Worm (Caenorhabditis elegans) whole organism, late embryonic: ENCODE measurements around the gene T25B9.9.
A peak's percentile ranks its signal among the peaks of the same experiment; 100 is the strongest.

Source experiments
- C08G9.2 ChIP-seq: sonication (generic microtip); optimal IDR thresholded peaks from 2 replicates; lab custom pipeline; 2016; ENCODE audit warnings: mild to moderate bottlenecking, missing genetic modification characterization, moderate library complexity, missing compliant biosample characterization
- C38D4.7 ChIP-seq: fragments of 200-800 bp; sonication (Bioruptor generic); optimal IDR thresholded peaks from 2 replicates; lab custom pipeline; 2018; ENCODE audit warnings: mild to moderate bottlenecking, missing genetic modification characterization, moderate library complexity, missing compliant biosample characterization
- F13H6.1 ChIP-seq: sonication (generic microtip); optimal IDR thresholded peaks from 2 replicates; lab custom pipeline; 2016; ENCODE audit warnings: missing genetic modification characterization, missing compliant biosample characterization
- K02D7.2 ChIP-seq: sonication (generic microtip); optimal IDR thresholded peaks from 2 replicates; lab custom pipeline; 2017; ENCODE audit warnings: mild to moderate bottlenecking, missing genetic modification characterization, missing compliant biosample characterization
- K09A11.1 ChIP-seq: sonication (generic microtip); optimal IDR thresholded peaks from 2 replicates; lab custom pipeline; 2017; ENCODE audit warnings: antibody characterized with exemption, mild to moderate bottlenecking, missing genetic modification characterization, missing compliant biosample characterization; ENCODE audit not compliant: insufficient read depth
- T23F11.4 ChIP-seq: fragments of 200-800 bp; sonication (Bioruptor generic); optimal IDR thresholded peaks from 2 replicates; lab custom pipeline; 2018; ENCODE audit warnings: mild to moderate bottlenecking, missing genetic modification characterization, missing compliant biosample characterization
- Y22D7AL.16 ChIP-seq: sonication (generic microtip); optimal IDR thresholded peaks from 2 replicates; lab custom pipeline; 2016; ENCODE audit warnings: missing genetic modification characterization, missing compliant biosample characterization
- ahr-1 ChIP-seq: sonication (generic microtip); optimal IDR thresholded peaks from 2 replicates; lab custom pipeline; 2016; ENCODE audit warnings: missing genetic modification characterization, missing compliant biosample characterization
- ama-1 ChIP-seq: fragments of 150-350 bp; optimal IDR thresholded peaks from 2 replicates; lab custom pipeline; 2014
- ceh-14 ChIP-seq: sonication (generic microtip); optimal IDR thresholded peaks from 2 replicates; lab custom pipeline; 2016; ENCODE audit warnings: missing genotype, missing genetic modification characterization, missing compliant biosample characterization
- ceh-18 ChIP-seq: sonication (generic microtip); optimal IDR thresholded peaks from 2 replicates; lab custom pipeline; 2016; ENCODE audit warnings: missing genetic modification characterization, missing compliant biosample characterization
- ceh-22 ChIP-seq: sonication (generic microtip); optimal IDR thresholded peaks from 2 replicates; lab custom pipeline; 2017; ENCODE audit warnings: missing biosample characterization, missing genetic modification characterization
- ceh-24 ChIP-seq: sonication (generic microtip); optimal IDR thresholded peaks from 2 replicates; lab custom pipeline; 2016; ENCODE audit warnings: mild to moderate bottlenecking, missing genetic modification characterization, missing compliant biosample characterization
- ceh-31 ChIP-seq: sonication (generic microtip); optimal IDR thresholded peaks from 2 replicates; lab custom pipeline; 2016; ENCODE audit warnings: missing genetic modification characterization, missing compliant biosample characterization
- ceh-34 ChIP-seq: sonication (generic microtip); optimal IDR thresholded peaks from 2 replicates; lab custom pipeline; 2016; ENCODE audit warnings: mild to moderate bottlenecking, missing genetic modification characterization, missing compliant biosample characterization
- ceh-45 ChIP-seq: fragments of 200-800 bp; sonication (Bioruptor generic); IDR thresholded peaks from 2 replicates; pipeline ENCODE4 v1.3.6; 2022; ENCODE audit warnings: missing genetic modification reagents, missing genetic modification characterization, missing compliant biosample characterization
- ceh-48 ChIP-seq: sonication (generic microtip); optimal IDR thresholded peaks from 2 replicates; lab custom pipeline; 2016; ENCODE audit warnings: missing genetic modification characterization, inconsistent platforms, missing compliant biosample characterization
- ceh-9 ChIP-seq: sonication (generic microtip); optimal IDR thresholded peaks from 2 replicates; lab custom pipeline; 2016; ENCODE audit warnings: mild to moderate bottlenecking, missing genetic modification characterization, inconsistent platforms, missing compliant biosample characterization
- che-1 ChIP-seq: sonication (generic microtip); optimal IDR thresholded peaks from 2 replicates; lab custom pipeline; 2016; ENCODE audit warnings: mild to moderate bottlenecking, missing genetic modification characterization, missing compliant biosample characterization
- dmd-4 ChIP-seq: sonication (generic microtip); optimal IDR thresholded peaks from 2 replicates; lab custom pipeline; 2016; ENCODE audit warnings: borderline replicate concordance, missing genetic modification characterization, missing compliant biosample characterization
- dve-1 ChIP-seq: sonication (generic microtip); optimal IDR thresholded peaks from 2 replicates; lab custom pipeline; 2017; ENCODE audit warnings: antibody characterized with exemption, mild to moderate bottlenecking, missing genetic modification characterization, missing compliant biosample characterization
- elt-2 ChIP-seq: sonication (generic microtip); optimal IDR thresholded peaks from 2 replicates; lab custom pipeline; 2016; ENCODE audit warnings: missing genetic modification reagents, missing genetic modification characterization, missing compliant biosample characterization
- elt-4 ChIP-seq: sonication (generic microtip); optimal IDR thresholded peaks from 2 replicates; lab custom pipeline; 2016; ENCODE audit warnings: missing genetic modification characterization, missing compliant biosample characterization
- fkh-10 ChIP-seq: fragments of 150-350 bp; optimal IDR thresholded peaks from 2 replicates; lab custom pipeline; 2014; ENCODE audit warnings: missing biosample characterization, missing genetic modification reagents, missing genetic modification characterization
- fkh-6 ChIP-seq: sonication (generic microtip); optimal IDR thresholded peaks from 2 replicates; lab custom pipeline; 2016; ENCODE audit warnings: missing genetic modification characterization, missing compliant biosample characterization
- hlh-15 ChIP-seq: sonication (generic microtip); optimal IDR thresholded peaks from 2 replicates; lab custom pipeline; 2016; ENCODE audit warnings: missing genetic modification characterization, missing compliant biosample characterization
- hlh-30 ChIP-seq: sonication (generic microtip); optimal IDR thresholded peaks from 2 replicates; lab custom pipeline; 2017; ENCODE audit warnings: antibody characterized with exemption, missing genetic modification characterization, missing compliant biosample characterization; ENCODE audit not compliant: insufficient read depth
- hlh-6 ChIP-seq: sonication (generic microtip); optimal IDR thresholded peaks from 2 replicates; lab custom pipeline; 2016; ENCODE audit warnings: missing genotype, missing genetic modification characterization, missing compliant biosample characterization
- hlh-8 ChIP-seq: sonication (generic microtip); optimal IDR thresholded peaks from 2 replicates; lab custom pipeline; 2016; ENCODE audit warnings: missing genotype, missing genetic modification characterization, missing compliant biosample characterization
- lim-6 ChIP-seq: sonication (generic microtip); optimal IDR thresholded peaks from 2 replicates; lab custom pipeline; 2016; ENCODE audit warnings: missing genetic modification characterization, missing compliant biosample characterization
- lin-11 ChIP-seq: fragments of 200-800 bp; sonication (Bioruptor generic); optimal IDR thresholded peaks from 2 replicates; lab custom pipeline; 2018; ENCODE audit warnings: mild to moderate bottlenecking, missing genetic modification characterization, missing compliant biosample characterization
- mec-3 ChIP-seq: sonication (generic microtip); optimal IDR thresholded peaks from 2 replicates; lab custom pipeline; 2016; ENCODE audit warnings: borderline replicate concordance, missing genetic modification characterization, missing compliant biosample characterization
- nfya-1 ChIP-seq: sonication (generic microtip); optimal IDR thresholded peaks from 2 replicates; lab custom pipeline; 2017; ENCODE audit warnings: missing genetic modification characterization, mild to moderate bottlenecking, missing compliant biosample characterization, antibody characterized with exemption, moderate library complexity
- nhr-11 ChIP-seq: fragments of 150-350 bp; optimal IDR thresholded peaks from 2 replicates; lab custom pipeline; 2014; ENCODE audit warnings: missing biosample characterization, missing genetic modification characterization
- nhr-232 ChIP-seq: sonication (generic microtip); optimal IDR thresholded peaks from 2 replicates; lab custom pipeline; 2016; ENCODE audit warnings: missing genetic modification characterization, missing compliant biosample characterization
- npax-4 ChIP-seq: sonication (generic microtip); optimal IDR thresholded peaks from 2 replicates; lab custom pipeline; 2016; ENCODE audit warnings: missing genetic modification characterization, missing compliant biosample characterization
- odd-2 ChIP-seq: sonication (generic microtip); optimal IDR thresholded peaks from 2 replicates; lab custom pipeline; 2017; ENCODE audit warnings: antibody characterized with exemption, mild to moderate bottlenecking, missing genetic modification characterization, missing compliant biosample characterization
- pag-3 ChIP-seq: sonication (generic microtip); optimal IDR thresholded peaks from 2 replicates; lab custom pipeline; 2016; ENCODE audit warnings: missing compliant biosample characterization, missing genetic modification characterization, borderline replicate concordance
- pat-9 ChIP-seq: fragments of 200-800 bp; sonication (Bioruptor generic); optimal IDR thresholded peaks from 2 replicates; lab custom pipeline; 2018; ENCODE audit warnings: mild to moderate bottlenecking, missing genetic modification characterization, moderate library complexity, missing compliant biosample characterization
- pax-1 ChIP-seq: fragments of 150-350 bp; optimal IDR thresholded peaks from 2 replicates; lab custom pipeline; 2014; ENCODE audit warnings: missing biosample characterization, missing genetic modification characterization
- pha-4 ChIP-seq: fragments of 150-350 bp; optimal IDR thresholded peaks from 2 replicates; lab custom pipeline; 2018; ENCODE audit warnings: missing biosample characterization, missing genetic modification reagents, missing genetic modification characterization
- pqm-1 ChIP-seq: sonication (generic microtip); optimal IDR thresholded peaks from 2 replicates; lab custom pipeline; 2016; ENCODE audit warnings: missing genetic modification characterization, missing compliant biosample characterization
- pros-1 ChIP-seq: fragments of 150-350 bp; optimal IDR thresholded peaks from 2 replicates; lab custom pipeline; 2014; ENCODE audit warnings: missing biosample characterization, missing genetic modification reagents, missing genetic modification characterization
- ref-2 ChIP-seq: sonication (generic microtip); optimal IDR thresholded peaks from 2 replicates; lab custom pipeline; 2016; ENCODE audit warnings: missing genetic modification characterization, missing compliant biosample characterization
- rnt-1 ChIP-seq: sonication (generic microtip); optimal IDR thresholded peaks from 2 replicates; lab custom pipeline; 2016; ENCODE audit warnings: missing genetic modification characterization, missing compliant biosample characterization
- sox-2 ChIP-seq: fragments of 200-800 bp; sonication (Bioruptor generic); IDR thresholded peaks from 2 replicates; pipeline ENCODE4 v1.3.6; 2022; ENCODE audit warnings: missing genetic modification reagents, missing genetic modification characterization, missing compliant biosample characterization
- sox-4 ChIP-seq: sonication (generic microtip); optimal IDR thresholded peaks from 2 replicates; lab custom pipeline; 2017; ENCODE audit warnings: mild to moderate bottlenecking, missing genetic modification characterization, inconsistent platforms, missing compliant biosample characterization
- syd-9 ChIP-seq: sonication (generic microtip); optimal IDR thresholded peaks from 2 replicates; lab custom pipeline; 2016; ENCODE audit warnings: mild to moderate bottlenecking, missing genetic modification characterization, moderate library complexity, missing compliant biosample characterization
- unc-3 ChIP-seq, 2 experiments: fragments of 200-800 bp in 1 of 2; sonication (Bioruptor generic) in 1 of 2; sonication (generic microtip) in 1 of 2; conservative IDR thresholded peaks in 1 of 2; optimal IDR thresholded peaks in 1 of 2; 2 replicates each; pipeline versions ENCODE4 v1.3.6 to Lab custom; 2016 to 2022; ENCODE audit warnings: missing compliant biosample characterization in 2 of 2, missing genetic modification characterization in 2 of 2, missing genetic modification reagents in 1 of 2
- unc-42 ChIP-seq: sonication (generic microtip); optimal IDR thresholded peaks from 2 replicates; lab custom pipeline; 2016; ENCODE audit warnings: missing genotype, missing genetic modification characterization, missing compliant biosample characterization
- unc-55 ChIP-seq: sonication (generic microtip); optimal IDR thresholded peaks from 2 replicates; lab custom pipeline; 2017; ENCODE audit warnings: missing biosample characterization, missing genetic modification reagents, missing genetic modification characterization
- zip-5 ChIP-seq: sonication (generic microtip); optimal IDR thresholded peaks from 2 replicates; lab custom pipeline; 2016; ENCODE audit warnings: missing genetic modification characterization, missing compliant biosample characterization
- ztf-16 ChIP-seq: sonication (generic microtip); optimal IDR thresholded peaks from 2 replicates; lab custom pipeline; 2017; ENCODE audit warnings: missing genetic modification characterization, missing compliant biosample characterization

The T25B9.9 gene

DNA sequence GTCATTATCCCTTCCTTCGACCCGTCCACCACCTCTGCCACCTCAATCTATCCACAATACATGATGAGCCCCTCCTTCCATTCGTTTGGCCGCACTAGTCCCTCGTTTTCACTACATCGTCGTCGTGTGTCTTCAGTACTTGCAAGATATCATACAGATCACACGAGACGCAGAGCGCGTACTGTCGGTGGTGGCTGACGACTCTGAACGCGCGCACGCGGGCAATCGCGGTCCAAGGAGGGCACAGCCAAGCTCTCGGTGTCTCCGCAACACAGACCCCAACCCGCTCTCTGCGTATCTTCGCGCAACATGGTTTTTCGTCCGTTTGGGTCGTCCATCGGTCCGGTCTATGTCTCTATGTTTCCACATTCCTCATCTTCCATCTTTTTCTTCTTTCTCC lies 47.6 kb downstream of the T25B9.9 start:
- TF ChIP-seq fkh-10 (GFP tag; lab: Kevin White, UChicago) (no peak), hlh-6 (tag; lab: Kevin White, UChicago) (no peak), sox-4 (no peak), mec-3 (tag; lab: Kevin White, UChicago) (no peak), dve-1 (tag; lab: Kevin White, UChicago) (no peak), pat-9 (tag; lab: Kevin White, UChicago) (no peak), lin-11 (no peak), hlh-8 (tag; lab: Kevin White, UChicago) (no peak), ceh-31 (peak; percentile 56), zip-5 (tag; lab: Kevin White, UChicago) (no peak), elt-2 (peak; percentile 36), T23F11.4 (GFP tag; lab: Kevin White, UChicago) (no peak), pax-1 (tag; lab: Kevin White, UChicago) (no peak), hlh-15 (no peak), ceh-48 (no peak), ztf-16 (peak; percentile 43), fkh-6 (tag; lab: Kevin White, UChicago) (no peak), nfya-1 (tag; lab: Kevin White, UChicago) (peak; percentile 33), ceh-9 (tag; lab: Kevin White, UChicago) (no peak), dmd-4 (tag; lab: Kevin White, UChicago) (no peak), pha-4 (no peak), ceh-18 (tag; lab: Kevin White, UChicago) (no peak), elt-4 (no peak), ama-1 (lab: Kevin White, UChicago) (no peak), ceh-24 (no peak), ahr-1 (tag; lab: Kevin White, UChicago) (no peak), lim-6 (tag; lab: Kevin White, UChicago) (no peak), K09A11.1 (tag; lab: Kevin White, UChicago) (no peak), ceh-34 (tag; lab: Kevin White, UChicago) (peak; percentile 56), odd-2 (tag; lab: Kevin White, UChicago) (no peak), C08G9.2 (tag; lab: Kevin White, UChicago) (peak; percentile 22), hlh-30 (tag; lab: Kevin White, UChicago) (peak; percentile 58), pag-3 (tag; lab: Kevin White, UChicago) (no peak), ref-2 (tag; lab: Kevin White, UChicago) (peak; percentile 68), ceh-45 (GFP tag; lab: Robert Waterston, UW) (no peak), sox-2 (GFP tag; lab: Robert Waterston, UW) (no peak), K02D7.2 (tag; lab: Kevin White, UChicago) (no peak), syd-9 (tag; lab: Kevin White, UChicago) (no peak), C38D4.7 (peak; percentile 17), Y22D7AL.16 (tag; lab: Kevin White, UChicago) (no peak), rnt-1 (peak; percentile 47), pqm-1 (tag; lab: Kevin White, UChicago) (no peak), nhr-11 (tag; lab: Kevin White, UChicago) (no peak), npax-4 (tag; lab: Kevin White, UChicago) (no peak), nhr-232 (tag; lab: Kevin White, UChicago) (no peak), unc-55 (no peak), unc-42 (tag; lab: Kevin White, UChicago) (no peak), unc-3 (GFP tag; conservative IDR thresholded peaks at IDR 0.05; lab: Robert Waterston, UW) (no peak), unc-3 (tag; optimal IDR thresholded peaks at IDR 0.05; lab: Kevin White, UChicago) (no peak), che-1 (no peak), ceh-14 (tag; lab: Kevin White, UChicago) (peak; percentile 10), ceh-22 (tag; lab: Kevin White, UChicago) (no peak), pros-1 (tag; lab: Kevin White, UChicago) (peak; percentile 65), F13H6.1 (tag; lab: Kevin White, UChicago) (no peak)
